Worm (Caenorhabditis elegans) whole organism, early embryonic: Measurements from ENCODE around the gene del-6.

Source experiments
- B0310.2 ChIP-seq: sonication (generic microtip); optimal IDR thresholded peaks from 2 replicates; lab custom pipeline; 2016; ENCODE audit warnings: mild to moderate bottlenecking, missing genetic modification characterization, missing compliant biosample characterization
- ama-1 ChIP-seq: fragments of 150-350 bp; optimal IDR thresholded peaks from 2 replicates; lab custom pipeline; 2014
- hmbx-1 ChIP-seq: sonication (generic microtip); optimal IDR thresholded peaks from 2 replicates; lab custom pipeline; 2016; ENCODE audit warnings: mild to moderate bottlenecking, missing genetic modification characterization, missing compliant biosample characterization
- hmg-4 ChIP-seq: fragments of 200-800 bp; sonication (Bioruptor generic); optimal IDR thresholded peaks from 2 replicates; lab custom pipeline; 2018; ENCODE audit warnings: mild to moderate bottlenecking, missing genetic modification characterization, missing compliant biosample characterization
- pes-1 ChIP-seq: fragments of 200-800 bp; sonication (Bioruptor generic); IDR thresholded peaks from 2 replicates; pipeline ENCODE4 v1.3.6; 2022; ENCODE audit warnings: missing genetic modification reagents, missing genetic modification characterization, missing compliant biosample characterization
- scrt-1 ChIP-seq: fragments of 200-800 bp; sonication (Bioruptor generic); IDR thresholded peaks from 2 replicates; pipeline ENCODE4 v1.3.6; 2022; ENCODE audit warnings: missing genetic modification characterization, missing compliant biosample characterization
- sea-1 ChIP-seq: fragments of 200-800 bp; sonication (Bioruptor generic); conservative IDR thresholded peaks from 2 replicates; pipeline ENCODE4 v1.3.6; 2022; ENCODE audit warnings: missing genetic modification characterization, missing compliant biosample characterization
- tbx-11 ChIP-seq: fragments of 200-800 bp; sonication (Bioruptor generic); IDR thresholded peaks from 2 replicates; pipeline ENCODE4 v1.3.6; 2022; ENCODE audit warnings: missing genetic modification characterization, missing compliant biosample characterization
- tbx-37 ChIP-seq: fragments of 200-800 bp; sonication (Bioruptor generic); conservative IDR thresholded peaks from 2 replicates; pipeline ENCODE4 v1.3.6; 2022; ENCODE audit warnings: missing genetic modification reagents, missing genetic modification characterization, missing compliant biosample characterization
- tra-4 ChIP-seq: sonication (generic microtip); optimal IDR thresholded peaks from 2 replicates; lab custom pipeline; 2017; ENCODE audit warnings: missing genetic modification characterization, missing compliant biosample characterization

DNA sequence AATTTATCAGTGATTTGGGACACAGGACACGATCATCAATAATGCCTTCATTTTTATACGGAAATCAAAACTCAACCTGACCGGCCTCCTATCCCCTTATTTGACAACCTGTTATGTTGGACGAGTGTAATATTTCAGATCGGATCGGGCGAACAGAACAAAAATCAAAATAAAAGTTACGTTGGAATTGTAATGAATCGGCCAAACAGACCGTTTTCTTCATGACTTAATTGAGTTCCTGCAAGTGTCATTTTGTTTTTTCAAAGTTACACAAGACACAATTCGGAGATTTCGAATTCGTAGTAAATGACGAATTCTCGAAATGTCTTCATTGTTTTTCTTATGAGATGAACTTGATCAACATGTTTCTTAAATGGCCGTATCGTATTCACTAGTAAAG lies 17.5 kb upstream of the del-6 start, which contains the start of gene F32G8.3:
- TF ChIP-seq ama-1 (lab: Kevin White, UChicago): no peak
- no peak for TF ChIP-seq hmbx-1
- no peak for TF ChIP-seq hmg-4 (GFP tag; lab: Kevin White, UChicago)
- no peak for TF ChIP-seq scrt-1 (GFP tag; lab: Robert Waterston, UW)
- no peak for TF ChIP-seq B0310.2
- no peak for TF ChIP-seq tbx-37 (GFP tag; lab: Robert Waterston, UW)
- TF ChIP-seq tra-4 (tag; lab: Kevin White, UChicago): no peak
- no peak for TF ChIP-seq pes-1 (GFP tag; lab: Robert Waterston, UW)
- TF ChIP-seq tbx-11: no peak
- TF ChIP-seq sea-1 (GFP tag; lab: Robert Waterston, UW): no peak
